Worm (Caenorhabditis elegans) whole organism, L2 larva: Measurements from ENCODE around the gene rsp-2.

Source experiments
- R02D3.7 ChIP-seq: fragments of 150-350 bp; optimal IDR thresholded peaks from 2 replicates; lab custom pipeline; 2014; ENCODE audit warnings: missing biosample characterization, missing genetic modification characterization
- Y55F3AM.14 ChIP-seq: fragments of 200-800 bp; sonication (Bioruptor generic); optimal IDR thresholded peaks from 2 replicates; lab custom pipeline; 2018; ENCODE audit warnings: mild to moderate bottlenecking, missing genetic modification characterization, missing compliant biosample characterization
- alr-1 ChIP-seq: fragments of 150-350 bp; optimal IDR thresholded peaks from 2 replicates; lab custom pipeline; 2014; ENCODE audit warnings: missing biosample characterization, missing genetic modification characterization
- aly-2 ChIP-seq: fragments of 150-350 bp; optimal IDR thresholded peaks from 2 replicates; lab custom pipeline; 2014; ENCODE audit warnings: missing biosample characterization, missing genetic modification characterization
- blmp-1 ChIP-seq: sonication (generic microtip); optimal IDR thresholded peaks from 2 replicates; lab custom pipeline; 2017; ENCODE audit warnings: missing genetic modification characterization, mild to moderate bottlenecking, missing compliant biosample characterization, antibody characterized with exemption, moderate library complexity; ENCODE audit not compliant: insufficient read depth
- ceh-82 ChIP-seq: fragments of 150-350 bp; optimal IDR thresholded peaks from 2 replicates; lab custom pipeline; 2014; ENCODE audit warnings: missing biosample characterization, missing genetic modification characterization
- dmd-4 ChIP-seq: sonication (generic microtip); optimal IDR thresholded peaks from 2 replicates; lab custom pipeline; 2017; ENCODE audit warnings: missing biosample characterization, missing genetic modification characterization
- elt-1 ChIP-seq: fragments of 150-350 bp; optimal IDR thresholded peaks from 2 replicates; lab custom pipeline; 2014; ENCODE audit warnings: missing biosample characterization, missing genetic modification characterization
- elt-3 ChIP-seq: sonication (generic microtip); optimal IDR thresholded peaks from 2 replicates; lab custom pipeline; 2017; ENCODE audit warnings: missing biosample characterization, missing genetic modification characterization
- fos-1 ChIP-seq: fragments of 150-350 bp; optimal IDR thresholded peaks from 2 replicates; lab custom pipeline; 2014; ENCODE audit warnings: missing biosample characterization, missing genetic modification characterization
- gmeb-1 ChIP-seq: fragments of 150-350 bp; optimal IDR thresholded peaks from 2 replicates; lab custom pipeline; 2014; ENCODE audit warnings: missing biosample characterization, missing genetic modification characterization
- lin-11 ChIP-seq: fragments of 150-350 bp; sonication (generic microtip); optimal IDR thresholded peaks from 2 replicates; lab custom pipeline; 2014; ENCODE audit warnings: missing biosample characterization, missing genetic modification characterization, inconsistent platforms, mixed read lengths
- lin-13 ChIP-seq: fragments of 150-350 bp; optimal IDR thresholded peaks from 2 replicates; lab custom pipeline; 2014; ENCODE audit warnings: missing biosample characterization, missing genetic modification reagents, missing genetic modification characterization
- lin-39 ChIP-seq: fragments of 150-350 bp; optimal IDR thresholded peaks from 2 replicates; lab custom pipeline; 2014; ENCODE audit warnings: missing biosample characterization, missing genetic modification reagents, missing genetic modification characterization
- lsy-2 ChIP-seq, 2 experiments: fragments of 150-350 bp in 1 of 2; sonication (generic microtip) in 1 of 2; optimal IDR thresholded peaks; 2 replicates each; lab custom pipeline; 2014 to 2017; ENCODE audit warnings: missing biosample characterization in 2 of 2, missing genetic modification characterization in 2 of 2
- mbf-1 ChIP-seq: sonication (generic microtip); optimal IDR thresholded peaks from 2 replicates; lab custom pipeline; 2017; ENCODE audit warnings: missing biosample characterization, missing genetic modification characterization
- nhr-10 ChIP-seq: sonication (generic microtip); optimal IDR thresholded peaks from 2 replicates; lab custom pipeline; 2017; ENCODE audit warnings: missing biosample characterization, missing genetic modification characterization
- nhr-12 ChIP-seq: fragments of 150-350 bp; optimal IDR thresholded peaks from 2 replicates; lab custom pipeline; 2014; ENCODE audit warnings: missing biosample characterization, missing genetic modification characterization
- nhr-21 ChIP-seq: fragments of 150-350 bp; optimal IDR thresholded peaks from 2 replicates; lab custom pipeline; 2014; ENCODE audit warnings: missing biosample characterization, missing genetic modification characterization
- nhr-23 ChIP-seq: fragments of 150-350 bp; optimal IDR thresholded peaks from 2 replicates; lab custom pipeline; 2014; ENCODE audit warnings: missing biosample characterization, missing genetic modification reagents, missing genetic modification characterization
- nhr-25 ChIP-seq: fragments of 150-350 bp; sonication (generic microtip); optimal IDR thresholded peaks from 3 replicates; lab custom pipeline; 2014; ENCODE audit warnings: missing biosample characterization, missing genetic modification characterization
- nhr-6 ChIP-seq: fragments of 150-350 bp; optimal IDR thresholded peaks from 2 replicates; lab custom pipeline; 2014; ENCODE audit warnings: missing biosample characterization, missing genetic modification characterization
- nhr-77 ChIP-seq: fragments of 150-350 bp; optimal IDR thresholded peaks from 2 replicates; lab custom pipeline; 2014; ENCODE audit warnings: missing biosample characterization, missing genetic modification characterization
- peb-1 ChIP-seq: fragments of 150-350 bp; optimal IDR thresholded peaks from 2 replicates; lab custom pipeline; 2014; ENCODE audit warnings: missing biosample characterization, missing genetic modification characterization
- skn-1 ChIP-seq: sonication (generic microtip); optimal IDR thresholded peaks from 2 replicates; lab custom pipeline; 2017; ENCODE audit warnings: missing biosample characterization, missing genetic modification characterization
- sma-9 ChIP-seq, 2 experiments: fragments of 150-350 bp in 1 of 2; sonication (generic microtip) in 1 of 2; optimal IDR thresholded peaks; 2 replicates each; lab custom pipeline; 2014 to 2016; ENCODE audit warnings: missing genetic modification characterization in 2 of 2, mild to moderate bottlenecking in 1 of 2, missing biosample characterization in 1 of 2, missing compliant biosample characterization in 1 of 2, missing genetic modification reagents in 1 of 2, moderate library complexity in 1 of 2
- snpc-4 ChIP-seq: fragments of 150-350 bp; optimal IDR thresholded peaks from 2 replicates; lab custom pipeline; 2014; ENCODE audit warnings: missing biosample characterization, missing genetic modification characterization
- unc-39 ChIP-seq: fragments of 150-350 bp; optimal IDR thresholded peaks from 2 replicates; lab custom pipeline; 2014; ENCODE audit warnings: missing biosample characterization, missing genetic modification characterization
- unc-55 ChIP-seq: fragments of 150-350 bp; sonication (generic microtip); optimal IDR thresholded peaks from 3 replicates; lab custom pipeline; 2014; ENCODE audit warnings: missing biosample characterization, missing genetic modification reagents, missing genetic modification characterization
- zag-1 ChIP-seq: fragments of 150-350 bp; optimal IDR thresholded peaks from 2 replicates; lab custom pipeline; 2014; ENCODE audit warnings: missing biosample characterization, missing genetic modification characterization
- ztf-1 ChIP-seq: fragments of 200-800 bp; sonication (Bioruptor generic); conservative IDR thresholded peaks from 2 replicates; pipeline ENCODE4 v1.3.6; 2022; ENCODE audit warnings: missing genetic modification characterization, missing compliant biosample characterization
- ztf-4 ChIP-seq: fragments of 150-350 bp; optimal IDR thresholded peaks from 2 replicates; lab custom pipeline; 2014; ENCODE audit warnings: missing biosample characterization, missing genetic modification characterization

Gene rsp-2

DNA sequence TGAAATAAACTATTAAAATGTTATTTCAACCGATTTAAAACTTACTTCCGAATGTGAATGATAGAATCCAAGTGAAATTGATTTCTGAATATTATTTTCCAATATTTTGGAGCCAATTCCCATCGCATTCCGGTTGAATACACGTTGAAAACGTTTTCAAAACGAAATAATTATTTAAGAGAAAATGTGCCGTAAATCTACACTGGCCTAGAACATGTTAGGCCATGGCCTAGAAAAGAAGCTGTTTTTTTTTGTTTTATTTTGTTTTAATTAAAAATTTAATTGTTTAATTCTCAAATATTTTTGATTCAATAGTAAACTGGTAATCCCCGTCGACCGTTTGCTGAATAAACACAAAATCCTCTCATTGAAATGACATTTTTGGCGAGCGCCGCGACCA lies 11.1 kb upstream of the rsp-2 start:
- TF ChIP-seq alr-1 (no peak), zag-1 (tag; lab: Kevin White, UChicago) (no peak), dmd-4 (tag; lab: Kevin White, UChicago) (no peak), aly-2 (tag; lab: Kevin White, UChicago) (no peak), R02D3.7 (tag; lab: Kevin White, UChicago) (peak; percentile 14), blmp-1 (tag; lab: Kevin White, UChicago) (no peak), peb-1 (no peak), nhr-25 (no peak), ztf-4 (no peak), sma-9 (GFP tag; optimal IDR thresholded peaks at IDR 0.05; lab: Kevin White, UChicago) (peak; percentile 15), sma-9 (tag; optimal IDR thresholded peaks at IDR 0.05; lab: Kevin White, UChicago) (no peak), nhr-21 (tag; lab: Kevin White, UChicago) (no peak), lin-39 (no peak), skn-1 (no peak), elt-3 (tag; lab: Kevin White, UChicago) (no peak), unc-55 (GFP tag; lab: Kevin White, UChicago) (peak; percentile 32), ceh-82 (tag; lab: Kevin White, UChicago) (no peak), nhr-10 (tag; lab: Kevin White, UChicago) (no peak), elt-1 (tag; lab: Kevin White, UChicago) (no peak)

DNA sequence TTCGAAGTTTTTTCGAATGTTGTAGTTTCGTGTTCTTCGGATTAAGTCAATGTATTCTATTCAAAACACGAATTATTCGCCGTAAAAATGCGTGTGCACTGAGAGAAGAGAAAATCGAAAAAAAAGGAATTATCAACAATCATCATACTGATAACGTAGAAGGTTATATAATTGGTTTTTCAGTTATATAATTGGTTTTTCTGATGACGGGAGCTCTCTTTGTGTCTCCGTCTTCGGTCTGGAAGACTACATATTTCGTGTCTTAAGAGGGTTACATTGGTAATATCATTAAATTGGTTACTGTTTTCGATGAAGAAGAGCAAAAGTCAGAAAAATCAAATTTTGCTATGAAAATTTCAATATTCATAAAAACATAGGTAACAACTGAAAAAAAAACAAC lies 7.1 kb upstream of the rsp-2 start:
- TF ChIP-seq nhr-10 (tag; lab: Kevin White, UChicago) = no peak
- no peak for TF ChIP-seq blmp-1 (tag; lab: Kevin White, UChicago)
- peak; percentile 52 for TF ChIP-seq fos-1 (tag; lab: Kevin White, UChicago)
- TF ChIP-seq unc-55 (GFP tag; lab: Kevin White, UChicago) = no peak
- no peak for TF ChIP-seq Y55F3AM.14 (GFP tag; lab: Kevin White, UChicago)
- peak; percentile 12 for TF ChIP-seq skn-1
- no peak for TF ChIP-seq snpc-4 (tag; lab: Kevin White, UChicago)
- no peak for TF ChIP-seq nhr-25
- TF ChIP-seq nhr-6 = no peak

DNA sequence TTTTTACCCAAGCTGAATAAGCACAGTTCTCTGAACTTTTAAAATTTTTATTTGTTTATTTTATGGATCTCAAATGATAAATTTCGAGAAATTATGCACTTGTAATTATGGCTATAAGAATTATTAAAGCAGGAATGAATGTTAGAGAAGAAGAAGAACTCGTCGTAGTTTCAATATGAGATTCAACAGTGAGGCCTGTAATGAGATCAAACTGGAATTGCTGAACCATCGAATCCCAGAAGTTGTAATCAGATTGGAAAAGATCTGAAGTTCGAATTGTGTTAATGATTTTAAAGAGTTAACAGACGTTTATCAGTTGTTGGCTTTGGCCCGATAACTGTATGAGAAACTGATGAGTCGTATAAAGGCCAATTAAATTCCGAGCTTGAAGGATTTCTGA lies 3.0 kb upstream of the rsp-2 start:
- no peak for TF ChIP-seq elt-1 (tag; lab: Kevin White, UChicago)
- no peak for TF ChIP-seq gmeb-1
- no peak for TF ChIP-seq skn-1
- TF ChIP-seq ztf-1 (GFP tag; lab: Robert Waterston, UW) = no peak
- TF ChIP-seq lin-39 = no peak
- no peak for TF ChIP-seq nhr-23
- no peak for TF ChIP-seq nhr-25
- TF ChIP-seq, all 48 proteins: peak for 0

DNA sequence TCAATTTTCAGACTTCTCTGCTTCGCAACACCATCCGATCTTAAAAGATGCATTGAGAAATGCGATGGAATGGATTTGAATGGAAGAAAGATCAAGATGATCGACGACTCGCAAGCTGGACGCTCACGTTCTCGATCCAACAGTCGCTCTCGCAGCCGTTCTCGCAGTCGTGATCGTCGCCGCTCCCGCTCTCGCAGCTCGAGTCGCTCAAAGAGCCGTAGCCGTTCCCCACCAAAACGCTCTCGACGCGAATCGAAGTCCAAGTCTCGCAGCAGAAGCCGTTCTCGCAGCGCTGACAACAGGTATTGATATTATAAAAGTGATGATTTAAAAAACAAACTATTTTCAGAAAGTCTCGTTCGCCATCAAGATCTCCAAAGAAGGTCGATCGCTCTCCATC lies 2.4 kb upstream of the rsp-2 start:
- no peak for TF ChIP-seq blmp-1 (tag; lab: Kevin White, UChicago)
- no peak for TF ChIP-seq dmd-4 (tag; lab: Kevin White, UChicago)
- no peak for TF ChIP-seq nhr-6
- TF ChIP-seq lsy-2 (tag; optimal IDR thresholded peaks at IDR 0.05; lab: Kevin White, UChicago) = no peak
- no peak for TF ChIP-seq zag-1 (tag; lab: Kevin White, UChicago)
- no peak for TF ChIP-seq unc-39 (tag; lab: Kevin White, UChicago)
- TF ChIP-seq nhr-12 = no peak
- no peak for TF ChIP-seq peb-1
- TF ChIP-seq alr-1 = no peak
- TF ChIP-seq mbf-1 = no peak
- no peak for TF ChIP-seq nhr-21 (tag; lab: Kevin White, UChicago)
- no peak for TF ChIP-seq elt-3 (tag; lab: Kevin White, UChicago)
- no peak for TF ChIP-seq nhr-77 (tag; lab: Kevin White, UChicago)
- TF ChIP-seq snpc-4 (tag; lab: Kevin White, UChicago) = no peak
- TF ChIP-seq ceh-82 (tag; lab: Kevin White, UChicago) = no peak
- no peak for TF ChIP-seq aly-2 (tag; lab: Kevin White, UChicago)
- no peak for TF ChIP-seq ztf-4
- TF ChIP-seq lin-11 (tag; lab: Kevin White, UChicago) = no peak
- TF ChIP-seq R02D3.7 (tag; lab: Kevin White, UChicago) = no peak

DNA sequence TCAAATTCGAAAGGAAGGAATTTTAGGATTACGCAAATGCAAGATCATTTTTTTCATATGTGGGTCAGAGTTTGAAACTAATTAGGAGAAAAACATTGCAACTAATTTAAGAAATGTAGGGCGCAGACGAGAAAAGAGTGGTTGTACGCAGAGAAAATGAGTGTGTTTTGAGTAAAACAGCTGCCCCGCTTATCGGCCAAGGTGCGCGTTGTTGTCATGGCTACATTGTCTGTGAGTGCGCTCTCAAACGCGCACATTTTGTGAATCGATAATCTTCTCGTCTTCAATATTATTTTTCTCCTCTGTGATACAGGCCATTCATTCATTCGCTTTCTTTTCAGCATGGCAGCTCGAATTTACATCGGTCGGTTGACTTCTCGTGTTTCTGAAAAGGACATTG lies 884 bp upstream of the rsp-2 start:
- peak; percentile 43 for TF ChIP-seq lin-11 (tag; lab: Kevin White, UChicago)
- TF ChIP-seq nhr-6 = no peak
- no peak for TF ChIP-seq alr-1
- TF ChIP-seq lin-13 (GFP tag; lab: Kevin White, UChicago) = no peak
- TF ChIP-seq lin-39 = no peak
